Fruit fly (Drosophila melanogaster) whole organism, wandering third instar larva: ENCODE measurements around the gene Toll-9.

ENCODE experiments used
- CG9705 ChIP-seq: fragments of 200-800 bp; sonication (Bioruptor generic); optimal IDR thresholded peaks from 2 replicates; lab custom pipeline; 2018; ENCODE audit warnings: missing biosample characterization, mild to moderate bottlenecking, missing genetic modification characterization
- Hnf4 ChIP-seq: fragments of 200-800 bp; sonication (Bioruptor generic); optimal IDR thresholded peaks from 2 replicates; lab custom pipeline; 2016; ENCODE audit warnings: missing biosample characterization, mild to moderate bottlenecking, missing genetic modification characterization
- Myc ChIP-seq: fragments of >200 bp; optimal IDR thresholded peaks from 2 replicates; lab custom pipeline; 2017
- h ChIP-seq: fragments of 200-800 bp; sonication (Bioruptor generic); optimal IDR thresholded peaks from 3 replicates; lab custom pipeline; 2016; ENCODE audit warnings: missing biosample characterization, mild to moderate bottlenecking, missing genetic modification characterization
- pan ChIP-seq: fragments of >200 bp; optimal IDR thresholded peaks from 2 replicates; lab custom pipeline; 2017
- sv ChIP-seq: fragments of 200-800 bp; sonication (Bioruptor generic); optimal IDR thresholded peaks from 3 replicates; lab custom pipeline; 2016; ENCODE audit warnings: missing biosample characterization, missing genetic modification characterization
- usp ChIP-seq: fragments of >200 bp; optimal IDR thresholded peaks from 2 replicates; lab custom pipeline; 2017; ENCODE audit warnings: missing biosample characterization, missing genetic modification characterization

dm6 chr3L:20404515-20404914 is 38.0 kb upstream of the Toll-9 start:
- TF ChIP-seq Hnf4, result no peak
- no peak for TF ChIP-seq sv
- no peak for TF ChIP-seq Myc
- no peak for TF ChIP-seq h (GFP tag; lab: Kevin White, UChicago)
- TF ChIP-seq pan, result no peak
- TF ChIP-seq usp, result no peak
- TF ChIP-seq CG9705 (GFP tag; lab: Kevin White, UChicago), result no peak
